Fruit fly (Drosophila melanogaster) whole organism, embryonic: ENCODE results near the gene ida.

Experiments used
- Ada2b ChIP-seq: fragments of 200-800 bp; sonication (Bioruptor generic); IDR thresholded peaks from 2 replicates; pipeline ENCODE4 v1.3.6; 2022; ENCODE audit warnings: missing biosample characterization, missing genetic modification characterization
- Awh ChIP-seq: fragments of 200-800 bp; sonication (Bioruptor generic); IDR thresholded peaks from 2 replicates; pipeline ENCODE4, ENCODE4 v1.3.6; 2022; ENCODE audit warnings: missing biosample characterization, missing genetic modification characterization
- Bteb2 ChIP-seq: fragments of 200-800 bp; sonication (Bioruptor generic); optimal IDR thresholded peaks from 2 replicates; lab custom pipeline; 2016; ENCODE audit warnings: missing biosample characterization, missing genetic modification characterization
- CG10267 ChIP-seq: fragments of 200-800 bp; sonication (Bioruptor generic); optimal IDR thresholded peaks from 2 replicates; lab custom pipeline; 2018; ENCODE audit warnings: missing biosample characterization, mild to moderate bottlenecking, missing genetic modification characterization, moderate library complexity
- CG10979 ChIP-seq: fragments of 200-800 bp; sonication (Bioruptor generic); optimal IDR thresholded peaks from 2 replicates; lab custom pipeline; 2018; ENCODE audit warnings: missing biosample characterization, mild to moderate bottlenecking, missing genetic modification characterization, moderate library complexity
- CG11504 ChIP-seq: fragments of 200-800 bp; sonication (Bioruptor generic); optimal IDR thresholded peaks from 3 replicates; lab custom pipeline; 2019; ENCODE audit warnings: missing biosample characterization, mild to moderate bottlenecking, missing genetic modification characterization, moderate library complexity
- CG1233 ChIP-seq: fragments of 200-800 bp; sonication (Bioruptor generic); optimal IDR thresholded peaks from 4 replicates; lab custom pipeline; 2018; ENCODE audit warnings: missing biosample characterization, mild to moderate bottlenecking, missing genetic modification characterization
- CG12391 ChIP-seq: fragments of 200-800 bp; sonication (Bioruptor generic); optimal IDR thresholded peaks from 3 replicates; lab custom pipeline; 2018; ENCODE audit warnings: missing biosample characterization, mild to moderate bottlenecking, missing genetic modification characterization, moderate library complexity
- CG13287 ChIP-seq: fragments of 200-800 bp; sonication (Bioruptor generic); IDR thresholded peaks from 2 replicates; pipeline ENCODE4 v1.3.6; 2022; ENCODE audit warnings: missing biosample characterization, missing genetic modification characterization; ENCODE audit not compliant: partially characterized antibody
- CG18262 ChIP-seq: fragments of 200-800 bp; optimal IDR thresholded peaks from 3 replicates; lab custom pipeline; 2019; ENCODE audit warnings: missing biosample characterization, mild to moderate bottlenecking, missing genetic modification characterization, moderate library complexity
- CG18476 ChIP-seq: fragments of 200-800 bp; sonication (Bioruptor generic); optimal IDR thresholded peaks from 2 replicates; lab custom pipeline; 2016; ENCODE audit warnings: missing biosample characterization, mild to moderate bottlenecking, missing genetic modification characterization
- CG2712 ChIP-seq: fragments of 200-800 bp; optimal IDR thresholded peaks from 3 replicates; lab custom pipeline; 2019; ENCODE audit warnings: missing biosample characterization, mild to moderate bottlenecking, missing genetic modification characterization, moderate library complexity
- CG31388 ChIP-seq: fragments of 200-800 bp; sonication (Bioruptor generic); optimal IDR thresholded peaks from 2 replicates; lab custom pipeline; 2016; ENCODE audit warnings: missing biosample characterization, missing genetic modification characterization
- CG32532 ChIP-seq: fragments of 200-800 bp; sonication (Bioruptor generic); IDR thresholded peaks from 2 replicates; pipeline ENCODE4 v1.3.6; 2022; ENCODE audit warnings: missing biosample characterization, missing genetic modification characterization
- CG3407 ChIP-seq: fragments of 200-800 bp; sonication (Bioruptor generic); optimal IDR thresholded peaks from 2 replicates; lab custom pipeline; 2018; ENCODE audit warnings: missing biosample characterization, mild to moderate bottlenecking, missing genetic modification characterization
- CG4360 ChIP-seq: fragments of 200-800 bp; sonication (Bioruptor generic); IDR thresholded peaks from 2 replicates; pipeline ENCODE4 v1.3.6; 2022; ENCODE audit warnings: missing biosample characterization, missing genetic modification characterization
- CG4854 ChIP-seq: fragments of 200-800 bp; sonication (Bioruptor generic); optimal IDR thresholded peaks from 2 replicates; lab custom pipeline; 2016; ENCODE audit warnings: missing biosample characterization, missing genetic modification characterization, inconsistent platforms
- CG7839 ChIP-seq: fragments of 200-800 bp; sonication (Bioruptor generic); optimal IDR thresholded peaks from 3 replicates; lab custom pipeline; 2018; ENCODE audit warnings: missing biosample characterization, mild to moderate bottlenecking, missing genetic modification characterization, moderate library complexity
- CG9876 ChIP-seq: fragments of 200-800 bp; sonication (Bioruptor generic); optimal IDR thresholded peaks from 2 replicates; lab custom pipeline; 2016; ENCODE audit warnings: missing biosample characterization, missing genetic modification characterization
- CTCF ChIP-seq: fragments of 200-800 bp; sonication (Bioruptor generic); optimal IDR thresholded peaks from 2 replicates; lab custom pipeline; 2017; ENCODE audit warnings: missing biosample characterization, mild to moderate bottlenecking, missing genetic modification characterization, moderate library complexity
- Dll ChIP-seq: fragments of 200-800 bp; sonication (Bioruptor generic); IDR thresholded peaks from 4 replicates; pipeline ENCODE4 v1.3.6; 2022; ENCODE audit warnings: missing biosample characterization, missing genetic modification characterization; ENCODE audit not compliant: partially characterized antibody
- ERR ChIP-seq: fragments of 200-800 bp; sonication (Bioruptor generic); optimal IDR thresholded peaks from 2 replicates; lab custom pipeline; 2016; ENCODE audit warnings: missing biosample characterization, missing genetic modification characterization
- Ets65A ChIP-seq: fragments of 200-800 bp; sonication (Bioruptor generic); peaks from one replicate; lab custom pipeline; 2016; ENCODE audit warnings: missing biosample characterization, missing genetic modification characterization
- Hsf ChIP-seq: fragments of 200-800 bp; sonication (Bioruptor generic); optimal IDR thresholded peaks from 3 replicates; lab custom pipeline; 2016; ENCODE audit warnings: missing biosample characterization, missing genetic modification characterization
- Med ChIP-seq: fragments of 200-800 bp; sonication (Bioruptor generic); peaks from one replicate; lab custom pipeline; 2016; ENCODE audit warnings: missing biosample characterization, missing genetic modification characterization, mild to moderate bottlenecking, inconsistent platforms, moderate library complexity
- NFAT ChIP-seq: fragments of 200-800 bp; sonication (Bioruptor generic); IDR thresholded peaks from 2 replicates; pipeline ENCODE4 v1.3.6; 2022; ENCODE audit warnings: missing biosample characterization, missing genetic modification characterization
- Nf-YC ChIP-seq: fragments of 200-800 bp; optimal IDR thresholded peaks from 3 replicates; lab custom pipeline; 2019; ENCODE audit warnings: missing biosample characterization, mild to moderate bottlenecking, missing genetic modification characterization, moderate library complexity
- Ravus ChIP-seq: fragments of 200-800 bp; sonication (Bioruptor generic); IDR thresholded peaks from 2 replicates; pipeline ENCODE4 v1.3.6; 2022; ENCODE audit warnings: missing biosample characterization, missing genetic modification characterization
- Ssrp ChIP-seq: fragments of 200-800 bp; sonication (Bioruptor generic); optimal IDR thresholded peaks from 2 replicates; lab custom pipeline; 2018; ENCODE audit warnings: missing biosample characterization, mild to moderate bottlenecking, missing genetic modification characterization, moderate library complexity
- Xrp1 ChIP-seq: fragments of 200-800 bp; sonication (Bioruptor generic); IDR thresholded peaks from 2 replicates; pipeline ENCODE4 v1.3.6; 2022; ENCODE audit warnings: missing biosample characterization, missing genetic modification characterization
- abd-A ChIP-seq: fragments of 200-800 bp; sonication (Bioruptor generic); optimal IDR thresholded peaks from 3 replicates; lab custom pipeline; 2019; ENCODE audit warnings: missing biosample characterization, mild to moderate bottlenecking, missing genetic modification characterization, moderate library complexity
- ap ChIP-seq: fragments of 200-800 bp; sonication (Bioruptor generic); IDR thresholded peaks from 2 replicates; pipeline ENCODE4 v1.3.6; 2022; ENCODE audit warnings: missing biosample characterization, missing genetic modification characterization
- az2 ChIP-seq: fragments of 200-800 bp; sonication (Bioruptor generic); optimal IDR thresholded peaks from 3 replicates; lab custom pipeline; 2016; ENCODE audit warnings: missing biosample characterization, missing genetic modification characterization
- crol ChIP-seq: fragments of 200-800 bp; sonication (Bioruptor generic); IDR thresholded peaks from 2 replicates; pipeline ENCODE4 v1.3.6; 2022; ENCODE audit warnings: missing biosample characterization, missing genetic modification characterization
- dm ChIP-seq: fragments of 200-800 bp; sonication (Bioruptor generic); optimal IDR thresholded peaks from 3 replicates; lab custom pipeline; 2016; ENCODE audit warnings: missing biosample characterization, missing genetic modification characterization
- eve ChIP-seq, 2 experiments: fragments of >200 bp; optimal IDR thresholded peaks; 2 replicates each; lab custom pipeline; 2017; ENCODE audit warnings: missing biosample characterization in 2 of 2, missing genetic modification characterization in 2 of 2
- fd64A ChIP-seq: fragments of 200-800 bp; sonication (Bioruptor generic); optimal IDR thresholded peaks from 3 replicates; lab custom pipeline; 2018; ENCODE audit warnings: missing biosample characterization, mild to moderate bottlenecking, missing genetic modification characterization
- gro ChIP-seq: fragments of 200-800 bp; sonication (Bioruptor generic); optimal IDR thresholded peaks from 2 replicates; lab custom pipeline; 2016; ENCODE audit warnings: missing biosample characterization, missing genetic modification characterization
- gsb-n ChIP-seq: fragments of 200-800 bp; sonication (Bioruptor generic); optimal IDR thresholded peaks from 3 replicates; lab custom pipeline; 2018; ENCODE audit warnings: missing biosample characterization, mild to moderate bottlenecking, missing genetic modification characterization
- ken ChIP-seq: fragments of 200-800 bp; sonication (Bioruptor generic); IDR thresholded peaks from 3 replicates; pipeline ENCODE4 v1.3.6; 2022; ENCODE audit warnings: missing biosample characterization, missing genetic modification characterization
- nmo ChIP-seq: fragments of 200-800 bp; sonication (Bioruptor generic); optimal IDR thresholded peaks from 2 replicates; lab custom pipeline; 2018; ENCODE audit warnings: missing biosample characterization, mild to moderate bottlenecking, missing genetic modification characterization, moderate library complexity
- pros ChIP-seq: fragments of 200-800 bp; sonication (Bioruptor generic); optimal IDR thresholded peaks from 3 replicates; lab custom pipeline; 2019; ENCODE audit warnings: missing biosample characterization, mild to moderate bottlenecking, missing genetic modification characterization, moderate library complexity
- row ChIP-seq: fragments of 200-800 bp; sonication (Bioruptor generic); IDR thresholded peaks from 3 replicates; pipeline ENCODE4 v1.3.6; 2022; ENCODE audit warnings: missing biosample characterization, missing genetic modification characterization
- sd ChIP-seq: fragments of 200-800 bp; sonication (Bioruptor generic); optimal IDR thresholded peaks from 3 replicates; lab custom pipeline; 2018; ENCODE audit warnings: missing biosample characterization, mild to moderate bottlenecking, missing genetic modification characterization, moderate library complexity
- sens ChIP-seq: fragments of 200-800 bp; sonication (Bioruptor generic); peaks from one replicate; lab custom pipeline; 2016; ENCODE audit warnings: missing biosample characterization, missing genetic modification characterization
- seq ChIP-seq: fragments of 200-800 bp; sonication (Bioruptor generic); IDR thresholded peaks from 2 replicates; pipeline ENCODE4 v1.3.6; 2022; ENCODE audit warnings: missing biosample characterization, missing genetic modification characterization
- shn ChIP-seq: fragments of 200-800 bp; sonication (Bioruptor generic); optimal IDR thresholded peaks from 3 replicates; lab custom pipeline; 2016; ENCODE audit warnings: missing biosample characterization, missing genetic modification characterization
- tx ChIP-seq: fragments of 200-800 bp; sonication (Bioruptor generic); optimal IDR thresholded peaks from 2 replicates; lab custom pipeline; 2016; ENCODE audit warnings: missing biosample characterization, missing genetic modification characterization
- vnd ChIP-seq: fragments of 200-800 bp; sonication (Bioruptor generic); IDR thresholded peaks from 3 replicates; pipeline ENCODE4 v1.3.6; 2022; ENCODE audit warnings: missing biosample characterization, missing genetic modification characterization; ENCODE audit not compliant: partially characterized antibody
- z ChIP-seq: fragments of 200-800 bp; sonication (Bioruptor generic); IDR thresholded peaks from 3 replicates; pipeline ENCODE4 v1.3.6; 2022; ENCODE audit warnings: missing biosample characterization, missing genetic modification characterization
- zen ChIP-seq: fragments of 200-800 bp; sonication (Bioruptor generic); optimal IDR thresholded peaks from 3 replicates; lab custom pipeline; 2018; ENCODE audit warnings: missing biosample characterization, mild to moderate bottlenecking, missing genetic modification characterization, moderate library complexity

ida gene

dm6 chr3L:3882046-3882445, 23.1 kb upstream of the ida start (continued):
- TF ChIP-seq CG1233 (GFP tag; lab: Kevin White, UChicago) (no peak), nmo (GFP tag; lab: Kevin White, UChicago) (peak; percentile 17), CG4360 (GFP tag; lab: Robert Waterston, UW) (no peak), Bteb2 (GFP tag; lab: Kevin White, UChicago) (no peak), Awh (no peak), CG13287 (no peak), Hsf (peak; percentile 5), Xrp1 (peak; percentile 49; the same call in 1 of the 2 replicates), CG4854 (GFP tag; lab: Kevin White, UChicago) (no peak), CG10979 (tag; lab: Kevin White, UChicago) (peak; percentile 56), CG10267 (tag; lab: Kevin White, UChicago) (peak; percentile 36), CG2712 (tag; lab: Kevin White, UChicago) (peak; percentile 24), row (GFP tag; lab: Robert Waterston, UW) (0 out of 3 replicates have a peak, but pooled peaks have one; percentile 15), NFAT (GFP tag; lab: Robert Waterston, UW) (no peak), zen (tag; lab: Kevin White, UChicago) (peak; percentile 14), abd-A (no peak), az2 (peak; percentile 22), CG18262 (tag; lab: Kevin White, UChicago) (peak; percentile 10), ap (GFP tag; lab: Robert Waterston, UW) (no peak), CG3407 (no peak)
- TF ChIP-seq, all 482 proteins: peak for 36

dm6 chr3L:3885933-3886332, 19.2 kb upstream of the ida start:
- TF ChIP-seq tx (no peak), CTCF (peak; percentile 74), gro (GFP tag; lab: Kevin White, UChicago) (no peak), Ets65A (GFP tag; lab: Kevin White, UChicago) (peak; percentile 41)

dm6 chr3L:3887392-3887791, 17.8 kb upstream of the ida start:
- peak; percentile 31; the same call in 1 of the 2 replicates for TF ChIP-seq seq (GFP tag; lab: Robert Waterston, UW)
- no peak for TF ChIP-seq shn
- no peak for TF ChIP-seq CG12391 (tag; lab: Kevin White, UChicago)
- 0 out of 3 replicates have a peak, but pooled peaks have one; percentile 14 for TF ChIP-seq z (GFP tag; lab: Robert Waterston, UW)
- TF ChIP-seq CG18476 = no peak
- no peak for TF ChIP-seq vnd (GFP tag; lab: Robert Waterston, UW)
- no peak for TF ChIP-seq CG31388 (GFP tag; lab: Kevin White, UChicago)
- TF ChIP-seq CG4854 (GFP tag; lab: Kevin White, UChicago) = no peak
- no peak for TF ChIP-seq Ada2b (GFP tag; lab: Robert Waterston, UW)
- no peak for TF ChIP-seq CG11504 (tag; lab: Kevin White, UChicago)
- TF ChIP-seq CG32532 (GFP tag; lab: Robert Waterston, UW) = no peak
- no peak for TF ChIP-seq abd-A
- no peak for TF ChIP-seq Ravus (GFP tag; lab: Robert Waterston, UW)
- no peak for TF ChIP-seq eve (GFP tag; optimal IDR thresholded peaks at IDR 0.05; lab: Kevin White, UChicago)
- 0 out of 2 replicates have a peak, but pooled peaks have one; percentile 16 for TF ChIP-seq crol (GFP tag; lab: Robert Waterston, UW)
- no peak for TF ChIP-seq Ssrp (tag; lab: Kevin White, UChicago)
- peak; percentile 63 for TF ChIP-seq Nf-YC (tag; lab: Kevin White, UChicago)
- no peak for TF ChIP-seq gsb-n (tag; lab: Kevin White, UChicago)
- no peak for TF ChIP-seq fd64A
- no peak for TF ChIP-seq sd (tag; lab: Kevin White, UChicago)
- no peak for TF ChIP-seq CG9876 (GFP tag; lab: Kevin White, UChicago)
- TF ChIP-seq dm (GFP tag; lab: Kevin White, UChicago) = no peak
- no peak for TF ChIP-seq Dll
- TF ChIP-seq sens (GFP tag; lab: Kevin White, UChicago) = no peak
- TF ChIP-seq pros = peak; percentile 65
- no peak for TF ChIP-seq ERR
- no peak for TF ChIP-seq CG7839
- no peak for TF ChIP-seq Med (GFP tag; lab: Kevin White, UChicago)
- no peak for TF ChIP-seq ken (GFP tag; lab: Robert Waterston, UW)
